Worm (Caenorhabditis elegans) whole organism, midembryonic: ENCODE data around the gene ppm-1.A.

ENCODE experiments used
- T22C8.4 ChIP-seq: fragments of 200-800 bp; sonication (Bioruptor generic); IDR thresholded peaks from 2 replicates; pipeline ENCODE4 v1.3.6; 2022; ENCODE audit warnings: missing genetic modification characterization, missing compliant biosample characterization
- klf-2 ChIP-seq: fragments of 200-800 bp; sonication (Bioruptor generic); conservative IDR thresholded peaks from 2 replicates; pipeline ENCODE4 v1.3.6; 2022; ENCODE audit warnings: missing genetic modification reagents, missing genetic modification characterization, missing compliant biosample characterization
- med-1 ChIP-seq: sonication (generic microtip); optimal IDR thresholded peaks from 2 replicates; lab custom pipeline; 2017; ENCODE audit warnings: missing genetic modification characterization, mild to moderate bottlenecking, missing compliant biosample characterization, antibody characterized with exemption, missing genetic modification reagents; ENCODE audit not compliant: insufficient read depth
- tab-1 ChIP-seq: fragments of 200-800 bp; sonication (Bioruptor generic); IDR thresholded peaks from 2 replicates; pipeline ENCODE4 v1.3.6; 2022; ENCODE audit warnings: missing genetic modification characterization, missing compliant biosample characterization
- ztf-23 ChIP-seq: fragments of 200-800 bp; sonication (Bioruptor generic); IDR thresholded peaks from 2 replicates; pipeline ENCODE4 v1.3.6; 2022; ENCODE audit warnings: missing genetic modification reagents, missing genetic modification characterization, missing compliant biosample characterization

ce11 chrV:10489998-10490397 lies 46.2 kb downstream of the ppm-1.A start, which contains the start of gene ncx-5:
- TF ChIP-seq ztf-23 (GFP tag; lab: Robert Waterston, UW) (no peak), med-1 (GFP tag; lab: Kevin White, UChicago) (no peak), T22C8.4 (GFP tag; lab: Robert Waterston, UW) (no peak), klf-2 (GFP tag; lab: Robert Waterston, UW) (no peak), tab-1 (no peak)
